Fruit fly (Drosophila melanogaster) whole organism, prepupa: Measurements from ENCODE around the gene CG7974.
A peak's percentile ranks its signal among the peaks of the same experiment; 100 is the strongest.

ENCODE experiments used
- Blimp-1 ChIP-seq: fragments of 200-800 bp; sonication (Bioruptor generic); optimal IDR thresholded peaks from 3 replicates; lab custom pipeline; 2017; ENCODE audit warnings: missing biosample characterization, missing genetic modification characterization, mild to moderate bottlenecking, moderate library complexity, missing genetic modification reagents
- CG10631 ChIP-seq: fragments of 200-800 bp; sonication (Bioruptor generic); optimal IDR thresholded peaks from 2 replicates; lab custom pipeline; 2016; ENCODE audit warnings: missing biosample characterization, missing genetic modification characterization
- CG10669 ChIP-seq: fragments of 200-800 bp; sonication (Bioruptor generic); optimal IDR thresholded peaks from 3 replicates; lab custom pipeline; 2018; ENCODE audit warnings: missing biosample characterization, mild to moderate bottlenecking, missing genetic modification characterization, moderate library complexity
- CG11294 ChIP-seq: fragments of 200-800 bp; sonication (Bioruptor generic); IDR thresholded peaks from 2 replicates; pipeline ENCODE4 v1.3.6; 2022; ENCODE audit warnings: missing biosample characterization, missing genetic modification characterization
- CG11762 ChIP-seq: fragments of 200-800 bp; sonication (Bioruptor generic); optimal IDR thresholded peaks from 3 replicates; lab custom pipeline; 2016; ENCODE audit warnings: missing biosample characterization, missing genetic modification characterization; ENCODE audit not compliant: insufficient read depth
- CG11902 ChIP-seq: fragments of 200-800 bp; sonication (Bioruptor generic); optimal IDR thresholded peaks from 3 replicates; lab custom pipeline; 2016; ENCODE audit warnings: missing biosample characterization, missing genetic modification characterization
- CG1621 ChIP-seq: fragments of 200-800 bp; sonication (Bioruptor generic); optimal IDR thresholded peaks from 3 replicates; lab custom pipeline; 2018; ENCODE audit warnings: missing biosample characterization, mild to moderate bottlenecking, missing genetic modification characterization
- CG16779 ChIP-seq: fragments of 200-800 bp; sonication (Bioruptor generic); optimal IDR thresholded peaks from 3 replicates; lab custom pipeline; 2017; ENCODE audit warnings: missing biosample characterization, mild to moderate bottlenecking, missing genetic modification characterization
- CG3032 ChIP-seq: fragments of 200-800 bp; optimal IDR thresholded peaks from 2 replicates; lab custom pipeline; 2019; ENCODE audit warnings: missing biosample characterization, mild to moderate bottlenecking, missing genetic modification characterization, moderate library complexity
- CG34406 ChIP-seq: fragments of 200-800 bp; sonication (Bioruptor generic); optimal IDR thresholded peaks from 3 replicates; lab custom pipeline; 2016; ENCODE audit warnings: missing biosample characterization, missing genetic modification characterization
- CG3919 ChIP-seq: fragments of 200-800 bp; sonication (Bioruptor generic); optimal IDR thresholded peaks from 3 replicates; lab custom pipeline; 2016; ENCODE audit warnings: missing biosample characterization, missing genetic modification characterization
- CG4318 ChIP-seq: fragments of 200-800 bp; sonication (Bioruptor generic); optimal IDR thresholded peaks from 3 replicates; lab custom pipeline; 2017; ENCODE audit warnings: missing biosample characterization, mild to moderate bottlenecking, missing genetic modification characterization
- CG6163 ChIP-seq: fragments of 200-800 bp; sonication (Bioruptor generic); IDR thresholded peaks from 3 replicates; pipeline ENCODE4 v1.3.6; 2022; ENCODE audit warnings: missing biosample characterization, missing genetic modification characterization
- CG6276 ChIP-seq: fragments of 200-800 bp; sonication (Bioruptor generic); optimal IDR thresholded peaks from 2 replicates; lab custom pipeline; 2017; ENCODE audit warnings: missing biosample characterization, mild to moderate bottlenecking, missing genetic modification characterization
- CG6792 ChIP-seq: fragments of 200-800 bp; sonication (Bioruptor generic); optimal IDR thresholded peaks from 3 replicates; lab custom pipeline; 2016; ENCODE audit warnings: missing biosample characterization, missing genetic modification characterization
- CG6808 ChIP-seq: fragments of 200-800 bp; sonication (Bioruptor generic); optimal IDR thresholded peaks from 3 replicates; lab custom pipeline; 2017; ENCODE audit warnings: missing biosample characterization, missing genetic modification characterization, mild to moderate bottlenecking, moderate library complexity, missing genetic modification reagents
- CG6854 ChIP-seq: fragments of 200-800 bp; sonication (Bioruptor generic); optimal IDR thresholded peaks from 2 replicates; lab custom pipeline; 2017; ENCODE audit warnings: missing biosample characterization, mild to moderate bottlenecking, missing genetic modification characterization
- CG8119 ChIP-seq: fragments of 200-800 bp; sonication (Bioruptor generic); IDR thresholded peaks from 3 replicates; pipeline ENCODE4 v1.3.6; 2022; ENCODE audit warnings: missing biosample characterization, missing genetic modification characterization
- CG8632 ChIP-seq: fragments of 200-800 bp; sonication (Bioruptor generic); optimal IDR thresholded peaks from 3 replicates; lab custom pipeline; 2016; ENCODE audit warnings: missing biosample characterization, missing genetic modification characterization
- CG9139 ChIP-seq: fragments of 200-800 bp; sonication (Bioruptor generic); optimal IDR thresholded peaks from 3 replicates; lab custom pipeline; 2017; ENCODE audit warnings: missing biosample characterization, mild to moderate bottlenecking, missing genetic modification characterization
- Eip78C ChIP-seq: fragments of 200-800 bp; sonication (Bioruptor generic); peaks from one replicate; lab custom pipeline; 2016; ENCODE audit warnings: missing biosample characterization, missing genetic modification characterization
- Eip93F ChIP-seq: fragments of 200-800 bp; sonication (Bioruptor generic); optimal IDR thresholded peaks from 2 replicates; lab custom pipeline; 2016; ENCODE audit warnings: missing biosample characterization, mild to moderate bottlenecking, missing genetic modification characterization
- Ets96B ChIP-seq: fragments of 200-800 bp; optimal IDR thresholded peaks from 2 replicates; lab custom pipeline; 2019; ENCODE audit warnings: missing biosample characterization, mild to moderate bottlenecking, missing genetic modification characterization, moderate library complexity
- Gug ChIP-seq: fragments of 200-800 bp; sonication (Bioruptor generic); IDR thresholded peaks from 2 replicates; pipeline ENCODE4 v1.3.6; 2022; ENCODE audit warnings: missing biosample characterization, missing genetic modification characterization
- Lpt ChIP-seq: fragments of 200-800 bp; sonication (Bioruptor generic); optimal IDR thresholded peaks from 3 replicates; lab custom pipeline; 2016; ENCODE audit warnings: missing biosample characterization, missing genetic modification characterization
- Met ChIP-seq: fragments of 200-800 bp; sonication (Bioruptor generic); optimal IDR thresholded peaks from 3 replicates; lab custom pipeline; 2016; ENCODE audit warnings: missing biosample characterization, missing genetic modification characterization
- OdsH ChIP-seq: fragments of 200-800 bp; sonication (Bioruptor generic); optimal IDR thresholded peaks from 3 replicates; lab custom pipeline; 2016; ENCODE audit warnings: missing biosample characterization, missing genetic modification characterization
- Sox15 ChIP-seq: fragments of 200-800 bp; sonication (Bioruptor generic); optimal IDR thresholded peaks from 3 replicates; lab custom pipeline; 2016; ENCODE audit warnings: missing biosample characterization, missing genetic modification characterization
- achi ChIP-seq: fragments of 200-800 bp; sonication (Bioruptor generic); optimal IDR thresholded peaks from 3 replicates; lab custom pipeline; 2016; ENCODE audit warnings: missing biosample characterization, missing genetic modification characterization
- acj6 ChIP-seq: fragments of 200-800 bp; sonication (Bioruptor generic); optimal IDR thresholded peaks from 3 replicates; lab custom pipeline; 2016; ENCODE audit warnings: missing biosample characterization, missing genetic modification characterization
- cyc ChIP-seq: fragments of 200-800 bp; sonication (Bioruptor generic); optimal IDR thresholded peaks from 3 replicates; lab custom pipeline; 2016; ENCODE audit warnings: missing biosample characterization, missing genetic modification characterization
- dac ChIP-seq: fragments of 200-800 bp; sonication (Bioruptor generic); optimal IDR thresholded peaks from 2 replicates; lab custom pipeline; 2017; ENCODE audit warnings: missing biosample characterization, mild to moderate bottlenecking, missing genetic modification characterization
- fd59A ChIP-seq: fragments of 200-800 bp; sonication (Bioruptor generic); optimal IDR thresholded peaks from 2 replicates; lab custom pipeline; 2017; ENCODE audit warnings: missing biosample characterization, mild to moderate bottlenecking, missing genetic modification characterization, missing genetic modification reagents
- lz ChIP-seq: fragments of 200-800 bp; sonication (Bioruptor generic); optimal IDR thresholded peaks from 3 replicates; lab custom pipeline; 2016; ENCODE audit warnings: missing biosample characterization, missing genetic modification characterization
- net ChIP-seq: fragments of 200-800 bp; sonication (Bioruptor generic); optimal IDR thresholded peaks from 3 replicates; lab custom pipeline; 2016; ENCODE audit warnings: missing biosample characterization, missing genetic modification characterization
- pdm3 ChIP-seq: fragments of 200-800 bp; sonication (Bioruptor generic); optimal IDR thresholded peaks from 3 replicates; lab custom pipeline; 2016; ENCODE audit warnings: missing biosample characterization, missing genetic modification characterization
- salr ChIP-seq, 2 experiments: fragments of 200-800 bp; sonication (Bioruptor generic); optimal IDR thresholded peaks; 3 replicates each; lab custom pipeline; 2016 to 2018; ENCODE audit warnings: missing biosample characterization in 2 of 2, missing genetic modification characterization in 2 of 2, mild to moderate bottlenecking in 1 of 2
- spab ChIP-seq: fragments of 200-800 bp; sonication (Bioruptor generic); optimal IDR thresholded peaks from 2 replicates; lab custom pipeline; 2017; ENCODE audit warnings: missing biosample characterization, mild to moderate bottlenecking, missing genetic modification characterization, missing genetic modification reagents
- ss ChIP-seq, 2 experiments: fragments of 200-800 bp; sonication (Bioruptor generic); optimal IDR thresholded peaks; 2 replicates in 1 of 2; 3 replicates in 1 of 2; lab custom pipeline; 2017 to 2018; ENCODE audit warnings: mild to moderate bottlenecking in 2 of 2, missing biosample characterization in 2 of 2, missing genetic modification characterization in 2 of 2, moderate library complexity in 1 of 2

CG7974 gene

dm6 chr3L:1692122-1692786 is 27.3 kb downstream of the CG7974 start (continued):
- TF ChIP-seq pdm3 (GFP tag; lab: Kevin White, UChicago) (peak; percentile 90), cyc (GFP tag; lab: Kevin White, UChicago) (peak; percentile 87), CG3032 (tag; lab: Kevin White, UChicago) (peak; percentile 84), Lpt (GFP tag; lab: Kevin White, UChicago) (peak; percentile 77), CG10669 (GFP tag; lab: Kevin White, UChicago) (peak; percentile 83), Gug (GFP tag; lab: Robert Waterston, UW) (peak; percentile 76), OdsH (GFP tag; lab: Kevin White, UChicago) (peak; percentile 89), Sox15 (peak; percentile 85), CG34406 (GFP tag; lab: Kevin White, UChicago) (peak; percentile 87), CG11762 (GFP tag; lab: Kevin White, UChicago) (peak; percentile 70), Eip93F (GFP tag; lab: Kevin White, UChicago) (peak; percentile 85), CG6808 (GFP tag; lab: Kevin White, UChicago) (peak; percentile 88), CG1621 (peak; percentile 89), CG8632 (peak; percentile 88), CG16779 (tag; lab: Kevin White, UChicago) (peak; percentile 82), CG4318 (GFP tag; lab: Kevin White, UChicago) (peak; percentile 58), acj6 (peak; percentile 90)

- peak in 1 of 2 experiments; percentile 26 for TF ChIP-seq salr (GFP tag; optimal IDR thresholded peaks at IDR 0.05; lab: Kevin White, UChicago)
- TF ChIP-seq CG10669 (GFP tag; lab: Kevin White, UChicago), result peak; percentile 68
- no peak for TF ChIP-seq CG1621
- no peak for TF ChIP-seq CG6792 (GFP tag; lab: Kevin White, UChicago)
- peak; percentile 18 for TF ChIP-seq fd59A (GFP tag; lab: Kevin White, UChicago)
- peak; percentile 10 for TF ChIP-seq CG9139
- no peak for TF ChIP-seq CG6276 (GFP tag; lab: Kevin White, UChicago)
- TF ChIP-seq Ets96B (tag; lab: Kevin White, UChicago), result peak; percentile 69
- TF ChIP-seq spab, result peak; percentile 51
- peak; percentile 35; the same call in 1 of the 3 replicates for TF ChIP-seq CG6163 (GFP tag; lab: Robert Waterston, UW)
- peak; percentile 48 for TF ChIP-seq CG3032 (tag; lab: Kevin White, UChicago)
- TF ChIP-seq CG8119 (GFP tag; lab: Robert Waterston, UW), result 0 out of 3 replicates have a peak, but pooled peaks have one; percentile 19
- TF ChIP-seq ss (GFP tag; optimal IDR thresholded peaks at IDR 0.05; lab: Kevin White, UChicago), result no peak
- no peak for TF ChIP-seq CG8632
- TF ChIP-seq Gug (GFP tag; lab: Robert Waterston, UW), result no peak
- TF ChIP-seq CG3919, result peak; percentile 46
- TF ChIP-seq CG11902 (GFP tag; lab: Kevin White, UChicago), result no peak
- peak; percentile 17 for TF ChIP-seq CG10631 (GFP tag; lab: Kevin White, UChicago)
- peak; percentile 32 for TF ChIP-seq CG6808 (GFP tag; lab: Kevin White, UChicago)
- TF ChIP-seq achi, result peak; percentile 32
- TF ChIP-seq cyc (GFP tag; lab: Kevin White, UChicago), result peak; percentile 23
- no peak for TF ChIP-seq CG11762 (GFP tag; lab: Kevin White, UChicago)
- no peak for TF ChIP-seq dac (GFP tag; lab: Kevin White, UChicago)
- TF ChIP-seq Met (GFP tag; lab: Kevin White, UChicago), result no peak
- TF ChIP-seq Eip78C (GFP tag; lab: Kevin White, UChicago), result peak; percentile 74
- no peak for TF ChIP-seq lz (GFP tag; lab: Kevin White, UChicago)
- no peak for TF ChIP-seq CG6854
- no peak for TF ChIP-seq Lpt (GFP tag; lab: Kevin White, UChicago)
Observed at dm6 chr3L:1692859-1693258, 27.9 kb downstream of the CG7974 start.

dm6 chr3L:1694317-1694716 is 29.4 kb downstream of the CG7974 start, which contains the start of gene CG12011:
TSS of gene CG12011 (plus strand) at chr3L:1694617.
- TF ChIP-seq spab (no peak), acj6 (no peak), CG16779 (tag; lab: Kevin White, UChicago) (no peak), Eip78C (GFP tag; lab: Kevin White, UChicago) (no peak), CG11294 (GFP tag; lab: Robert Waterston, UW) (no peak), CG34406 (GFP tag; lab: Kevin White, UChicago) (no peak), Blimp-1 (GFP tag; lab: Kevin White, UChicago) (no peak), net (GFP tag; lab: Kevin White, UChicago) (no peak)
